Worm (Caenorhabditis elegans) whole organism, midembryonic: ENCODE results near the gene sor-1.

Experiments used
- T22C8.4 ChIP-seq: fragments of 200-800 bp; sonication (Bioruptor generic); IDR thresholded peaks from 2 replicates; pipeline ENCODE4 v1.3.6; 2022; ENCODE audit warnings: missing genetic modification characterization, missing compliant biosample characterization
- cog-1 ChIP-seq: sonication (generic microtip); optimal IDR thresholded peaks from 2 replicates; lab custom pipeline; 2016; ENCODE audit warnings: missing genetic modification characterization, missing compliant biosample characterization
- flt-1 ChIP-seq: fragments of 200-800 bp; sonication (Bioruptor generic); IDR thresholded peaks from 2 replicates; pipeline ENCODE4 v1.3.6; 2022; ENCODE audit warnings: missing genetic modification characterization, missing compliant biosample characterization
- klf-2 ChIP-seq: fragments of 200-800 bp; sonication (Bioruptor generic); conservative IDR thresholded peaks from 2 replicates; pipeline ENCODE4 v1.3.6; 2022; ENCODE audit warnings: missing genetic modification reagents, missing genetic modification characterization, missing compliant biosample characterization
- med-1 ChIP-seq: sonication (generic microtip); optimal IDR thresholded peaks from 2 replicates; lab custom pipeline; 2017; ENCODE audit warnings: missing genetic modification characterization, mild to moderate bottlenecking, missing compliant biosample characterization, antibody characterized with exemption, missing genetic modification reagents; ENCODE audit not compliant: insufficient read depth
- ref-1 ChIP-seq: fragments of 200-800 bp; sonication (Bioruptor generic); conservative IDR thresholded peaks from 2 replicates; pipeline ENCODE4 v1.3.6; 2022; ENCODE audit warnings: missing genetic modification reagents, missing genetic modification characterization, missing compliant biosample characterization
- tab-1 ChIP-seq: fragments of 200-800 bp; sonication (Bioruptor generic); IDR thresholded peaks from 2 replicates; pipeline ENCODE4 v1.3.6; 2022; ENCODE audit warnings: missing genetic modification characterization, missing compliant biosample characterization
- ztf-23 ChIP-seq: fragments of 200-800 bp; sonication (Bioruptor generic); IDR thresholded peaks from 2 replicates; pipeline ENCODE4 v1.3.6; 2022; ENCODE audit warnings: missing genetic modification reagents, missing genetic modification characterization, missing compliant biosample characterization
- ztf-29 ChIP-seq: fragments of 200-800 bp; sonication (Bioruptor generic); IDR thresholded peaks from 2 replicates; pipeline ENCODE4 v1.3.6; 2022; ENCODE audit warnings: missing genetic modification reagents, missing genetic modification characterization, missing compliant biosample characterization

Gene sor-1

ce11 chrIII:8405449-8405962 lies 12.5 kb upstream of the sor-1 start, which contains the start of the genes ubxn-4 and cyy-1:
ubxn-4 (minus strand) TSS chrIII:8405562.
cyy-1 (plus strand) TSS chrIII:8405874.
- TF ChIP-seq tab-1 (GFP tag; lab: Robert Waterston, UW) (no peak), flt-1 (GFP tag; lab: Robert Waterston, UW) (0 out of 2 replicates have a peak, but pooled peaks have one; percentile 17)

- no peak for TF ChIP-seq tab-1 (GFP tag; lab: Robert Waterston, UW)
- TF ChIP-seq ztf-23 (GFP tag; lab: Robert Waterston, UW) = no peak
These were observed 8.8 kb upstream of the sor-1 start, which contains the start of gene ZK353.9 for ce11 chrIII:8409166-8409565. ZK353.9 (plus strand) TSS chrIII:8409496.

ce11 chrIII:8410747-8411146 lies 7.2 kb upstream of the sor-1 start:
- TF ChIP-seq cog-1 (tag; lab: Kevin White, UChicago) = no peak
- no peak for TF ChIP-seq med-1
- TF ChIP-seq ref-1 (GFP tag; lab: Robert Waterston, UW) = no peak
- no peak for TF ChIP-seq klf-2 (GFP tag; lab: Robert Waterston, UW)
- TF ChIP-seq ztf-23 (GFP tag; lab: Robert Waterston, UW) = no peak
- no peak for TF ChIP-seq T22C8.4 (GFP tag; lab: Robert Waterston, UW)
- no peak for TF ChIP-seq tab-1 (GFP tag; lab: Robert Waterston, UW)
- TF ChIP-seq ztf-29 = no peak
- TF ChIP-seq flt-1 (GFP tag; lab: Robert Waterston, UW) = no peak

- TF ChIP-seq tab-1 (GFP tag; lab: Robert Waterston, UW) (no peak), flt-1 (GFP tag; lab: Robert Waterston, UW) (peak; percentile 69; the same call in 1 of the 2 replicates), T22C8.4 (GFP tag; lab: Robert Waterston, UW) (no peak), cog-1 (tag; lab: Kevin White, UChicago) (peak; percentile 13), ref-1 (GFP tag; lab: Robert Waterston, UW) (no peak), ztf-23 (GFP tag; lab: Robert Waterston, UW) (peak; percentile 98)
These were observed 6.0 kb upstream of the sor-1 start for ce11 chrIII:8411976-8412375.

- TF ChIP-seq med-1 (no peak), ztf-29 (no peak), T22C8.4 (GFP tag; lab: Robert Waterston, UW) (no peak), cog-1 (tag; lab: Kevin White, UChicago) (no peak), ref-1 (GFP tag; lab: Robert Waterston, UW) (no peak), tab-1 (GFP tag; lab: Robert Waterston, UW) (no peak)
These were observed 4.5 kb upstream of the sor-1 start for ce11 chrIII:8413501-8413900.

ce11 chrIII:8416871-8417191 lies 1.1 kb upstream of the sor-1 start:
- no peak for TF ChIP-seq klf-2 (GFP tag; lab: Robert Waterston, UW)
- no peak for TF ChIP-seq flt-1 (GFP tag; lab: Robert Waterston, UW)

ce11 chrIII:8417192-8417967 lies 588 bp upstream of the sor-1 start:
- TF ChIP-seq T22C8.4 (GFP tag; lab: Robert Waterston, UW) = peak; percentile 64; the same call in 1 of the 2 replicates
- 0 out of 2 replicates have a peak, but pooled peaks have one; percentile 38 for TF ChIP-seq flt-1 (GFP tag; lab: Robert Waterston, UW)
- TF ChIP-seq cog-1 (tag; lab: Kevin White, UChicago) = peak; percentile 95
- no peak for TF ChIP-seq med-1
- peak; percentile 43; the same call in 1 of the 2 replicates for TF ChIP-seq ztf-23 (GFP tag; lab: Robert Waterston, UW)
- TF ChIP-seq ref-1 (GFP tag; lab: Robert Waterston, UW) = no peak

ce11 chrIII:8425076-8425475 lies 7.1 kb downstream of the sor-1 start:
- TF ChIP-seq ztf-23 (GFP tag; lab: Robert Waterston, UW) (peak; percentile 40; the same call in 1 of the 2 replicates), T22C8.4 (GFP tag; lab: Robert Waterston, UW) (no peak), cog-1 (tag; lab: Kevin White, UChicago) (peak; percentile 62), ztf-29 (peak; percentile 59; the same call in 1 of the 2 replicates), tab-1 (GFP tag; lab: Robert Waterston, UW) (no peak), med-1 (no peak)

- no peak for TF ChIP-seq flt-1 (GFP tag; lab: Robert Waterston, UW)
- no peak for TF ChIP-seq T22C8.4 (GFP tag; lab: Robert Waterston, UW)
- TF ChIP-seq med-1 = no peak
- no peak for TF ChIP-seq ztf-29
- TF ChIP-seq ztf-23 (GFP tag; lab: Robert Waterston, UW) = no peak
- no peak for TF ChIP-seq klf-2 (GFP tag; lab: Robert Waterston, UW)
- no peak for TF ChIP-seq cog-1 (tag; lab: Kevin White, UChicago)
- TF ChIP-seq tab-1 (GFP tag; lab: Robert Waterston, UW) = no peak
- TF ChIP-seq ref-1 (GFP tag; lab: Robert Waterston, UW) = no peak
These were observed 8.3 kb downstream of the sor-1 start, which contains the start of gene cec-1 for ce11 chrIII:8426271-8426670. cec-1 (plus strand) TSS chrIII:8426333.

- TF ChIP-seq ztf-23 (GFP tag; lab: Robert Waterston, UW) (no peak), ztf-29 (no peak), med-1 (no peak), klf-2 (GFP tag; lab: Robert Waterston, UW) (no peak), cog-1 (tag; lab: Kevin White, UChicago) (no peak), T22C8.4 (GFP tag; lab: Robert Waterston, UW) (no peak), tab-1 (GFP tag; lab: Robert Waterston, UW) (no peak), ref-1 (GFP tag; lab: Robert Waterston, UW) (no peak), flt-1 (GFP tag; lab: Robert Waterston, UW) (no peak)
These were observed 11.1 kb downstream of the sor-1 start, which contains the start of gene ZK1236.1 for ce11 chrIII:8429035-8429434. ZK1236.1 (plus strand) TSS chrIII:8429297.
